Worm (Caenorhabditis elegans): ENCODE measurements around the gene dgk-2.

- TF ChIP-seq pha-4 (tag; optimal IDR thresholded peaks at IDR 0.05) (no peak), sox-4 (tag; optimal IDR thresholded peaks at IDR 0.05) (no peak), F13H6.1 (tag; optimal IDR thresholded peaks at IDR 0.05) (no peak), nhr-11 (tag; optimal IDR thresholded peaks at IDR 0.05) (no peak), npax-4 (tag; optimal IDR thresholded peaks at IDR 0.05) (no peak), C08G9.2 (tag; optimal IDR thresholded peaks at IDR 0.05) (no peak), ama-1 (optimal IDR thresholded peaks at IDR 0.05) (no peak), hlh-8 (tag; optimal IDR thresholded peaks at IDR 0.05) (no peak)
Measured at ce11 chrX:4513657-4514143, 9.5 kb upstream of the dgk-2 start, which contains the start of gene spr-3.
